Worm (Caenorhabditis elegans) whole organism, late embryonic: ENCODE measurements around the gene T09A12.1.

Experiments used
- ama-1 ChIP-seq: fragments of 150-350 bp; optimal IDR thresholded peaks from 2 replicates; lab custom pipeline; 2014
- nhr-11 ChIP-seq: fragments of 150-350 bp; optimal IDR thresholded peaks from 2 replicates; lab custom pipeline; 2014; ENCODE audit warnings: missing biosample characterization, missing genetic modification characterization
- nhr-232 ChIP-seq: sonication (generic microtip); optimal IDR thresholded peaks from 2 replicates; lab custom pipeline; 2016; ENCODE audit warnings: missing genetic modification characterization, missing compliant biosample characterization
- sox-2 ChIP-seq: fragments of 200-800 bp; sonication (Bioruptor generic); IDR thresholded peaks from 2 replicates; pipeline ENCODE4 v1.3.6; 2022; ENCODE audit warnings: missing genetic modification reagents, missing genetic modification characterization, missing compliant biosample characterization

ce11 chrIV:8255221-8255620 is 11.0 kb downstream of the T09A12.1 start:
- TF ChIP-seq nhr-11 (tag; lab: Kevin White, UChicago), result no peak
- TF ChIP-seq sox-2 (GFP tag; lab: Robert Waterston, UW), result no peak
- no peak for TF ChIP-seq ama-1 (lab: Kevin White, UChicago)
- TF ChIP-seq nhr-232, result no peak
